Worm (Caenorhabditis elegans): ENCODE data around the gene clec-147.

The clec-147 gene

ce11 chrII:14528233-14528802 lies 9.3 kb downstream of the clec-147 start, which contains the start of the genes F57C2.5 and spat-1:
Gene F57C2.5 (minus strand): TSS chrII:14528239.
Gene spat-1 (plus strand): TSS chrII:14528752.
- TF ChIP-seq ets-4 (tag; optimal IDR thresholded peaks at IDR 0.05) (peak; percentile 97), pqm-1 (tag; optimal IDR thresholded peaks at IDR 0.05) (peak; percentile 91), ztf-16 (tag; optimal IDR thresholded peaks at IDR 0.05) (peak; percentile 80), fkh-6 (tag; optimal IDR thresholded peaks at IDR 0.05) (peak; percentile 73), ceh-2 (tag; optimal IDR thresholded peaks at IDR 0.05) (peak; percentile 96), npax-4 (tag; optimal IDR thresholded peaks at IDR 0.05) (peak; percentile 19), nhr-232 (tag; optimal IDR thresholded peaks at IDR 0.05) (no peak), C38D4.7 (GFP tag; optimal IDR thresholded peaks at IDR 0.05) (no peak), dmd-4 (tag; optimal IDR thresholded peaks at IDR 0.05; ENCODE audit: borderline replicate concordance) (peak; percentile 56), C08G9.2 (tag; optimal IDR thresholded peaks at IDR 0.05) (peak; percentile 94), hlh-6 (tag; optimal IDR thresholded peaks at IDR 0.05) (peak; percentile 6), nfya-1 (tag; optimal IDR thresholded peaks at IDR 0.05) (peak; percentile 68), ceh-30 (tag; optimal IDR thresholded peaks at IDR 0.05) (no peak), ceh-18 (tag; optimal IDR thresholded peaks at IDR 0.05) (peak; percentile 70), ceh-14 (tag; optimal IDR thresholded peaks at IDR 0.05) (peak; percentile 97), elt-4 (tag; optimal IDR thresholded peaks at IDR 0.05) (no peak), ceh-9 (tag; optimal IDR thresholded peaks at IDR 0.05) (no peak), F13H6.1 (tag; optimal IDR thresholded peaks at IDR 0.05) (peak; percentile 92), ceh-45 (GFP tag; IDR thresholded peaks at IDR 0.05) (no peak), rnt-1 (tag; optimal IDR thresholded peaks at IDR 0.05) (peak; percentile 92), hlh-15 (tag; optimal IDR thresholded peaks at IDR 0.05) (peak; percentile 79), sox-2 (GFP tag; IDR thresholded peaks at IDR 0.05) (no peak), tbx-7 (tag; optimal IDR thresholded peaks at IDR 0.05) (peak; percentile 94), unc-86 (tag; optimal IDR thresholded peaks at IDR 0.05) (peak; percentile 81), pag-3 (tag; optimal IDR thresholded peaks at IDR 0.05; ENCODE audit: borderline replicate concordance) (peak; percentile 79), K02D7.2 (tag; optimal IDR thresholded peaks at IDR 0.05) (no peak), fax-1 (tag; optimal IDR thresholded peaks at IDR 0.05) (peak; percentile 94), che-1 (tag; optimal IDR thresholded peaks at IDR 0.05) (peak; percentile 51), lim-6 (tag; optimal IDR thresholded peaks at IDR 0.05) (peak; percentile 93), pha-2 (tag; optimal IDR thresholded peaks at IDR 0.05) (peak; percentile 61), sdc-2 (tag; optimal IDR thresholded peaks at IDR 0.05) (peak; percentile 21), ref-2 (tag; optimal IDR thresholded peaks at IDR 0.05) (peak; percentile 96), eyg-1 (tag; optimal IDR thresholded peaks at IDR 0.05) (peak; percentile 8), syd-9 (tag; optimal IDR thresholded peaks at IDR 0.05) (peak; percentile 58), unc-42 (tag; optimal IDR thresholded peaks at IDR 0.05) (peak; percentile 86), elt-2 (tag; optimal IDR thresholded peaks at IDR 0.05) (peak; percentile 90), unc-3 (GFP tag; conservative IDR thresholded peaks at IDR 0.05) (no peak), unc-3 (tag; optimal IDR thresholded peaks at IDR 0.05) (peak; percentile 74), hlh-8 (tag; optimal IDR thresholded peaks at IDR 0.05) (peak; percentile 96), ceh-31 (tag; optimal IDR thresholded peaks at IDR 0.05) (peak; percentile 99), hlh-13 (GFP tag; optimal IDR thresholded peaks at IDR 0.05) (no peak), dve-1 (tag; optimal IDR thresholded peaks at IDR 0.05) (no peak), ceh-24 (tag; optimal IDR thresholded peaks at IDR 0.05) (peak; percentile 53), odd-2 (tag; optimal IDR thresholded peaks at IDR 0.05) (no peak), zip-5 (tag; optimal IDR thresholded peaks at IDR 0.05) (peak; percentile 96), tbx-2 (tag; optimal IDR thresholded peaks at IDR 0.05) (peak; percentile 95), ttx-3 (tag; optimal IDR thresholded peaks at IDR 0.05) (peak; percentile 49), ceh-19 (GFP tag; optimal IDR thresholded peaks at IDR 0.05) (peak; percentile 64), gmeb-2 (tag; optimal IDR thresholded peaks at IDR 0.05) (no peak), sox-4 (tag; optimal IDR thresholded peaks at IDR 0.05) (no peak), ceh-34 (tag; optimal IDR thresholded peaks at IDR 0.05) (peak; percentile 80), madf-2 (tag; optimal IDR thresholded peaks at IDR 0.05) (peak; percentile 6), mec-3 (tag; optimal IDR thresholded peaks at IDR 0.05; ENCODE audit: borderline replicate concordance) (peak; percentile 73)

All from whole organism, late embryonic.